Worm (Caenorhabditis elegans) whole organism, L2 larva: ENCODE measurements around the gene R03H10.4.

Experiments used
- C34F6.9 ChIP-seq: fragments of 150-350 bp; optimal IDR thresholded peaks from 2 replicates; lab custom pipeline; 2014; ENCODE audit warnings: missing biosample characterization, missing genetic modification characterization
- F13H6.1 ChIP-seq: sonication (generic microtip); optimal IDR thresholded peaks from 2 replicates; lab custom pipeline; 2016; ENCODE audit warnings: missing genetic modification characterization, missing compliant biosample characterization
- R02D3.7 ChIP-seq: fragments of 150-350 bp; optimal IDR thresholded peaks from 2 replicates; lab custom pipeline; 2014; ENCODE audit warnings: missing biosample characterization, missing genetic modification characterization
- ZK546.5 ChIP-seq: sonication (generic microtip); optimal IDR thresholded peaks from 2 replicates; lab custom pipeline; 2017; ENCODE audit warnings: missing biosample characterization, missing genetic modification characterization
- alr-1 ChIP-seq: fragments of 150-350 bp; optimal IDR thresholded peaks from 2 replicates; lab custom pipeline; 2014; ENCODE audit warnings: missing biosample characterization, missing genetic modification characterization
- ama-1 ChIP-seq: fragments of 150-350 bp; optimal IDR thresholded peaks from 2 replicates; lab custom pipeline; 2018; ENCODE audit warnings: inconsistent platforms
- blmp-1 ChIP-seq: sonication (generic microtip); optimal IDR thresholded peaks from 2 replicates; lab custom pipeline; 2017; ENCODE audit warnings: missing genetic modification characterization, mild to moderate bottlenecking, missing compliant biosample characterization, antibody characterized with exemption, moderate library complexity; ENCODE audit not compliant: insufficient read depth
- ceh-16 ChIP-seq: fragments of 150-350 bp; optimal IDR thresholded peaks from 2 replicates; lab custom pipeline; 2014; ENCODE audit warnings: missing biosample characterization, missing genetic modification characterization
- ceh-82 ChIP-seq: fragments of 150-350 bp; optimal IDR thresholded peaks from 2 replicates; lab custom pipeline; 2014; ENCODE audit warnings: missing biosample characterization, missing genetic modification characterization
- dmd-4 ChIP-seq: sonication (generic microtip); optimal IDR thresholded peaks from 2 replicates; lab custom pipeline; 2017; ENCODE audit warnings: missing biosample characterization, missing genetic modification characterization
- egl-27 ChIP-seq: sonication (generic microtip); optimal IDR thresholded peaks from 3 replicates; lab custom pipeline; 2017; ENCODE audit warnings: missing biosample characterization, missing genetic modification reagents, missing genetic modification characterization
- elt-3 ChIP-seq: sonication (generic microtip); optimal IDR thresholded peaks from 2 replicates; lab custom pipeline; 2017; ENCODE audit warnings: missing biosample characterization, missing genetic modification characterization
- fos-1 ChIP-seq: fragments of 150-350 bp; optimal IDR thresholded peaks from 2 replicates; lab custom pipeline; 2014; ENCODE audit warnings: missing biosample characterization, missing genetic modification characterization
- lin-11 ChIP-seq: fragments of 150-350 bp; sonication (generic microtip); optimal IDR thresholded peaks from 2 replicates; lab custom pipeline; 2014; ENCODE audit warnings: missing biosample characterization, missing genetic modification characterization, inconsistent platforms, mixed read lengths
- lin-13 ChIP-seq: fragments of 150-350 bp; optimal IDR thresholded peaks from 2 replicates; lab custom pipeline; 2014; ENCODE audit warnings: missing biosample characterization, missing genetic modification reagents, missing genetic modification characterization
- lin-39 ChIP-seq: fragments of 150-350 bp; optimal IDR thresholded peaks from 2 replicates; lab custom pipeline; 2014; ENCODE audit warnings: missing biosample characterization, missing genetic modification reagents, missing genetic modification characterization
- lsy-2 ChIP-seq, 2 experiments: fragments of 150-350 bp in 1 of 2; sonication (generic microtip) in 1 of 2; optimal IDR thresholded peaks; 2 replicates each; lab custom pipeline; 2014 to 2017; ENCODE audit warnings: missing biosample characterization in 2 of 2, missing genetic modification characterization in 2 of 2
- mbf-1 ChIP-seq: sonication (generic microtip); optimal IDR thresholded peaks from 2 replicates; lab custom pipeline; 2017; ENCODE audit warnings: missing biosample characterization, missing genetic modification characterization
- mdl-1 ChIP-seq, 2 experiments: fragments of 150-350 bp in 1 of 2; sonication (generic microtip) in 1 of 2; optimal IDR thresholded peaks; 2 replicates each; lab custom pipeline; 2017; ENCODE audit warnings: missing biosample characterization in 2 of 2, missing genetic modification characterization in 2 of 2
- nhr-10 ChIP-seq: sonication (generic microtip); optimal IDR thresholded peaks from 2 replicates; lab custom pipeline; 2017; ENCODE audit warnings: missing biosample characterization, missing genetic modification characterization
- nhr-129 ChIP-seq: fragments of 150-350 bp; optimal IDR thresholded peaks from 2 replicates; lab custom pipeline; 2014; ENCODE audit warnings: missing biosample characterization, missing genetic modification characterization
- nhr-21 ChIP-seq: fragments of 150-350 bp; optimal IDR thresholded peaks from 2 replicates; lab custom pipeline; 2014; ENCODE audit warnings: missing biosample characterization, missing genetic modification characterization
- nhr-23 ChIP-seq: fragments of 150-350 bp; optimal IDR thresholded peaks from 2 replicates; lab custom pipeline; 2014; ENCODE audit warnings: missing biosample characterization, missing genetic modification reagents, missing genetic modification characterization
- nhr-237 ChIP-seq: fragments of 150-350 bp; optimal IDR thresholded peaks from 2 replicates; lab custom pipeline; 2014; ENCODE audit warnings: missing biosample characterization, missing genetic modification characterization
- nhr-25 ChIP-seq: fragments of 150-350 bp; sonication (generic microtip); optimal IDR thresholded peaks from 3 replicates; lab custom pipeline; 2014; ENCODE audit warnings: missing biosample characterization, missing genetic modification characterization
- nhr-77 ChIP-seq: fragments of 150-350 bp; optimal IDR thresholded peaks from 2 replicates; lab custom pipeline; 2014; ENCODE audit warnings: missing biosample characterization, missing genetic modification characterization
- sem-4 ChIP-seq: fragments of 150-350 bp; optimal IDR thresholded peaks from 2 replicates; lab custom pipeline; 2014; ENCODE audit warnings: missing biosample characterization, missing genetic modification reagents, missing genetic modification characterization
- sma-3 ChIP-seq: sonication (generic microtip); optimal IDR thresholded peaks from 2 replicates; lab custom pipeline; 2016; ENCODE audit warnings: missing genetic modification reagents, missing genetic modification characterization, missing compliant biosample characterization
- sma-9 ChIP-seq, 2 experiments: fragments of 150-350 bp in 1 of 2; sonication (generic microtip) in 1 of 2; optimal IDR thresholded peaks; 2 replicates each; lab custom pipeline; 2014 to 2016; ENCODE audit warnings: missing genetic modification characterization in 2 of 2, mild to moderate bottlenecking in 1 of 2, missing biosample characterization in 1 of 2, missing compliant biosample characterization in 1 of 2, missing genetic modification reagents in 1 of 2, moderate library complexity in 1 of 2
- snpc-4 ChIP-seq: fragments of 150-350 bp; optimal IDR thresholded peaks from 2 replicates; lab custom pipeline; 2014; ENCODE audit warnings: missing biosample characterization, missing genetic modification characterization
- unc-39 ChIP-seq: fragments of 150-350 bp; optimal IDR thresholded peaks from 2 replicates; lab custom pipeline; 2014; ENCODE audit warnings: missing biosample characterization, missing genetic modification characterization
- unc-55 ChIP-seq: fragments of 150-350 bp; sonication (generic microtip); optimal IDR thresholded peaks from 3 replicates; lab custom pipeline; 2014; ENCODE audit warnings: missing biosample characterization, missing genetic modification reagents, missing genetic modification characterization
- unc-62 ChIP-seq: fragments of 150-350 bp; optimal IDR thresholded peaks from 2 replicates; lab custom pipeline; 2014; ENCODE audit warnings: missing biosample characterization, missing genetic modification reagents, missing genetic modification characterization
- zag-1 ChIP-seq: fragments of 150-350 bp; optimal IDR thresholded peaks from 2 replicates; lab custom pipeline; 2014; ENCODE audit warnings: missing biosample characterization, missing genetic modification characterization
- ztf-1 ChIP-seq: fragments of 200-800 bp; sonication (Bioruptor generic); conservative IDR thresholded peaks from 2 replicates; pipeline ENCODE4 v1.3.6; 2022; ENCODE audit warnings: missing genetic modification characterization, missing compliant biosample characterization
- ztf-11 ChIP-seq: sonication (generic microtip); optimal IDR thresholded peaks from 2 replicates; lab custom pipeline; 2017; ENCODE audit warnings: missing biosample characterization, missing genetic modification characterization
- ztf-4 ChIP-seq: fragments of 150-350 bp; optimal IDR thresholded peaks from 2 replicates; lab custom pipeline; 2014; ENCODE audit warnings: missing biosample characterization, missing genetic modification characterization

R03H10.4 gene

DNA sequence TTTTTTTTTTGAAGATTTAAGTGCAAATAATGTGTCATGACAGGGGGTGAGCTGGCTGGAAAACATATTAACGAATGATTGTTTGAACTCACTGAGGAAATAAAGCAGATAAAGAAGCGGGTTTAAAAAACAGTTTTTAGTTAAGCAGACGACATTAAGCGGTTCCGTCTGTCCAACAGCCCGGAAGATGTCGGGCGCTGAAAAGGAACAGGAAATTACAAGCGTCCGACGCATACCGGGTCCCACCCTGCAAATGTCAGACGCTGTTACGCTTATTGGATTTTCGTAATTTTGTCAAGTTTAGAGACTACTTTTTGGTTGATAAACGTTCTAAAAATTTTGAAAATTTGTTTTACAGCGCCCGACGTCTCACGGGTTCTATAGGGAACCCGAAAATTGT, 8.7 kb downstream of the R03H10.4 start:
- TF ChIP-seq unc-62 (GFP tag; lab: Kevin White, UChicago) = no peak
- TF ChIP-seq nhr-237 (tag; lab: Kevin White, UChicago) = no peak
- TF ChIP-seq ama-1 (lab: Kevin White, UChicago) = no peak
- TF ChIP-seq egl-27 (tag; lab: Kevin White, UChicago) = no peak
- no peak for TF ChIP-seq lin-39
- TF ChIP-seq ztf-1 (GFP tag; lab: Robert Waterston, UW) = no peak
- no peak for TF ChIP-seq unc-55 (GFP tag; lab: Kevin White, UChicago)
- no peak for TF ChIP-seq ZK546.5 (tag; lab: Kevin White, UChicago)
- TF ChIP-seq lsy-2 (tag; optimal IDR thresholded peaks at IDR 0.05; lab: Kevin White, UChicago) = no peak
- TF ChIP-seq lin-11 = no peak
- TF ChIP-seq dmd-4 = no peak
- no peak for TF ChIP-seq zag-1
- no peak for TF ChIP-seq fos-1 (tag; lab: Kevin White, UChicago)
- no peak for TF ChIP-seq nhr-10 (tag; lab: Kevin White, UChicago)
- no peak for TF ChIP-seq nhr-23 (tag; lab: Kevin White, UChicago)
- no peak for TF ChIP-seq ztf-11 (tag; lab: Kevin White, UChicago)
- TF ChIP-seq, all 48 proteins: peak for 0

DNA sequence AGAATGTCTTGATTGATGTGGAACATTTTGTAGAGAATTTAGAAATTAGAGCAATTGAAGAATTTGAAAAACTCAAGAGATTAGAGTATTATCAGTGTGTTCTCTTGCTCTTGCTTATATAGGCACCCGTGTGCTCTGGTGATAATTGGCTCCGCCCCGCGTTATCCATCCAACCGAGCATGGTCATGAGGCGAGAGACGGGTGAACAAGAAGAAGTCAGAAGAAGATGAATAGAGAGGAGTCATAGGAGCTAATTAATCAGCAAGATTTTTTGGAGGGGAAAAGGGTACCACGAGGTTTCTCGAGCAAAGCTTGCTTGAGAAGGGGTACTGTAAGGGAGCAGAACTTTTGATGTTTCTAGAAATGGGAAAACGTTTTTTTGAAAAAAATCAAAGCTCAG, 10.5 kb downstream of the R03H10.4 start:
- no peak for TF ChIP-seq nhr-77
- TF ChIP-seq sma-9 (GFP tag; optimal IDR thresholded peaks at IDR 0.05; lab: Kevin White, UChicago) = no peak
- TF ChIP-seq sma-9 (tag; optimal IDR thresholded peaks at IDR 0.05; lab: Kevin White, UChicago) = no peak
- TF ChIP-seq nhr-10 (tag; lab: Kevin White, UChicago) = no peak
- TF ChIP-seq lin-13 (GFP tag; lab: Kevin White, UChicago) = no peak
- no peak for TF ChIP-seq ztf-1 (GFP tag; lab: Robert Waterston, UW)
- no peak for TF ChIP-seq ztf-11 (tag; lab: Kevin White, UChicago)
- TF ChIP-seq, all 48 proteins: peak for 0

DNA sequence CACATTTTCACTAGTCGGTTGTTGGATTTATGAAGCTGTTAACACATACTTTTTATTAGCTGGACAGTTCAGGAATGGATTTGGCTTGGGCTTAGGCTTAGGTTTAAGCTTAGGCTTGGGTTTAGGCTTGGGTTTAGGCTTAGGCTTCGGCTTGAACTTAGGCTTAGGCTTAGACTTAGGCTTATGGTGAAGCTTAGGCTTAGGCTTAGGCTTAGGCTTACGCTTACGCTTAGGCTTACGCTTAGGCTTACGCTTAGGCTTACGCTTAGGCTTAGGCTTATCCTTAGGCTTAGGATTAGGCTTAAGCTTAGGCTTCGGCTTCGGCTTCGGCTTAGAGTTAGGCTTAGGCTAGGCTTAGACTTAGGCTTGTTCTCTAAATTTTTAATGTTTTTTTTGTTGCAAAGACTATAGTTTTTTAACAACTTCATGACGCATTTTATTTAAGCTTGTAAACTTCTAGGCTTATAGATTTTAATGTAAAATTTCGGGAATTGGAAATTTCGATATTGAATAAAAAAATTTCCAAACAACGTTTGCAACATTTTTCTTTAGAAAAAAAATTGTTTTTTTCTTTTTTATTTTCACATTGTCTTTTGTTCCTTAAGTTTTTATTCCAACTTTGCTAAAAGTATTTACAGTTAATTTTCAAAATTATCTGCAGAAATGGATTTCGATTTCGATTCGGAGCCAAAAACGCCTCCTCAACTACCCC, 13.0 kb downstream of the R03H10.4 start, which contains the start of gene R03H10.2:
Gene R03H10.2, plus strand, starts transcription at position 662 of the 712 bp plus-strand sequence.
- TF ChIP-seq nhr-129 (tag; lab: Kevin White, UChicago) (no peak), unc-62 (GFP tag; lab: Kevin White, UChicago) (no peak), sem-4 (tag; lab: Kevin White, UChicago) (no peak), nhr-77 (no peak), lin-13 (GFP tag; lab: Kevin White, UChicago) (no peak), lsy-2 (tag; optimal IDR thresholded peaks at IDR 0.05; lab: Kevin White, UChicago) (no peak), ztf-4 (tag; lab: Kevin White, UChicago) (no peak), unc-55 (GFP tag; lab: Kevin White, UChicago) (no peak), alr-1 (tag; lab: Kevin White, UChicago) (no peak)

- TF ChIP-seq mdl-1 (tag; optimal IDR thresholded peaks at IDR 0.05; lab: Kevin White, UChicago) = no peak
- TF ChIP-seq unc-39 (tag; lab: Kevin White, UChicago) = no peak
- TF ChIP-seq elt-3 = no peak
- no peak for TF ChIP-seq lin-11
- TF ChIP-seq zag-1 = no peak
These were observed 15.4 kb downstream of the R03H10.4 start for ce11 chrII:4152864-4153263.

ce11 chrII:4151499-4152132, 16.7 kb downstream of the R03H10.4 start:
- no peak for TF ChIP-seq ceh-82 (tag; lab: Kevin White, UChicago)
- TF ChIP-seq sma-3 (GFP tag; lab: Kevin White, UChicago) = peak; percentile 9
- peak; percentile 16 for TF ChIP-seq C34F6.9 (tag; lab: Kevin White, UChicago)
- TF ChIP-seq blmp-1 (tag; lab: Kevin White, UChicago) = peak; percentile 33
- TF ChIP-seq unc-62 (GFP tag; lab: Kevin White, UChicago) = no peak
- TF ChIP-seq nhr-21 (tag; lab: Kevin White, UChicago) = peak; percentile 17
- TF ChIP-seq ceh-16 (tag; lab: Kevin White, UChicago) = peak; percentile 39
- TF ChIP-seq fos-1 (tag; lab: Kevin White, UChicago) = peak; percentile 31
- no peak for TF ChIP-seq nhr-237 (tag; lab: Kevin White, UChicago)
- TF ChIP-seq F13H6.1 (tag; lab: Kevin White, UChicago) = no peak
- no peak for TF ChIP-seq lin-39
- no peak for TF ChIP-seq mbf-1 (tag; lab: Kevin White, UChicago)
- no peak for TF ChIP-seq snpc-4 (tag; lab: Kevin White, UChicago)
- TF ChIP-seq nhr-77 = no peak
- TF ChIP-seq mdl-1 (tag; optimal IDR thresholded peaks at IDR 0.05; lab: Kevin White, UChicago) = no peak
- peak; percentile 87 for TF ChIP-seq nhr-25 (tag; lab: Kevin White, UChicago)
- peak; percentile 26 for TF ChIP-seq nhr-129 (tag; lab: Kevin White, UChicago)
- TF ChIP-seq R02D3.7 (tag; lab: Kevin White, UChicago) = no peak
